Fruit fly (Drosophila melanogaster): ENCODE data around the gene CG7800.

CG7800 gene

DNA sequence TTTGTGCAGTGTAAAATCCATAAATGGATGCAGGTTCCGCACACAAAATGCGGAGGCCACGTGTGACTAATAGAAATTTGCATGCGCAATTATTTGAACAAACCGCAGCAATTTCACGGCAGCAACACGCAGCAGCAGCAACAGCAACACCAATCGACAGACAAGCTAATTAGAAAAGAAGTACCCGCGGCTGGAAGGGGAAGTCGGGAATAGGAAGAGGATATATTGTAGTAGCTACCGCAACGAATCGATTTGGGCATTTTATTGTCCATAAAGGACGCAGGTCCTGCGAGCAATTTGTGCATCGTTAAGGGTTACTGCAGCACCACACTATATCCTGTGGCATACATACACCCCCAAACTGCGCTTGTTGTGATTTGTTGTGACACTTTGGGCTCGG, 24.6 kb upstream of the CG7800 start:
- TF ChIP-seq CG8632 (GFP tag; optimal IDR thresholded peaks at IDR 0.05) (no peak), CG4318 (GFP tag; optimal IDR thresholded peaks at IDR 0.05) (no peak), CG6163 (GFP tag; IDR thresholded peaks at IDR 0.05) (no peak), cyc (GFP tag; optimal IDR thresholded peaks at IDR 0.05) (no peak), Sox102F (GFP tag; optimal IDR thresholded peaks at IDR 0.05) (no peak), fd85E (GFP tag; optimal IDR thresholded peaks at IDR 0.05) (no peak), CG11902 (GFP tag; optimal IDR thresholded peaks at IDR 0.05) (no peak), Lpt (GFP tag; optimal IDR thresholded peaks at IDR 0.05) (no peak), Gug (GFP tag; IDR thresholded peaks at IDR 0.05) (no peak), CG31627 (GFP tag; optimal IDR thresholded peaks at IDR 0.05) (no peak), Ets21C (GFP tag; optimal IDR thresholded peaks at IDR 0.05) (no peak), fd59A (GFP tag; optimal IDR thresholded peaks at IDR 0.05) (no peak), CG11762 (GFP tag; optimal IDR thresholded peaks at IDR 0.05; ENCODE audit: insufficient read depth) (no peak), CG16779 (tag; optimal IDR thresholded peaks at IDR 0.05) (no peak), vri (GFP tag; optimal IDR thresholded peaks at IDR 0.05) (no peak), Sox14 (GFP tag; optimal IDR thresholded peaks at IDR 0.05) (no peak), CG10669 (GFP tag; optimal IDR thresholded peaks at IDR 0.05) (no peak), Ets96B (tag; optimal IDR thresholded peaks at IDR 0.05) (no peak), CG11294 (GFP tag; IDR thresholded peaks at IDR 0.05) (no peak), fkh (GFP tag; optimal IDR thresholded peaks at IDR 0.05) (no peak)

DNA sequence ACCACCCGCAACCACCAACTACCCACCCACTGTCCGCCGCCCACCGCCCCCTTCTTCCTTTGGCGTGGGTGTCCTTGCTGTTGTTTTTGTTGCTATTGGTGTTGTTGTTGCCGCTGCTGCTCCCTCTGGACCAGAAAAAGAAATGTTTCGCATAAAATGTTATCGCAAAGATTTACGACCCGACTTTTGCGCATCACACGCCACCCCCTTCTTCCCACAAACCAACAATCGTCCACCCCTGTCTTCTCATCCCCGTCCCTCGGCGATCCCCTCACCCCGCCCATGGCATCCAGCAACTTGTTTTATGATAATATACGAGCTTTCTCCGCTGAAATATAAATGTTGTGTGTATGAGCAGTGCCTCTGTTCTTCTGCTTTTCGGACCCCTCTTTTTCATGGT, 22.7 kb upstream of the CG7800 start:
- TF ChIP-seq dsx (GFP tag; optimal IDR thresholded peaks at IDR 0.05; ENCODE audit: poor library complexity, severe bottlenecking) (no peak), CG1621 (tag; optimal IDR thresholded peaks at IDR 0.05) (no peak), Eip78C (GFP tag) (no peak), CG15336 (GFP tag; IDR thresholded peaks at IDR 0.05) (no peak), CG11902 (GFP tag; optimal IDR thresholded peaks at IDR 0.05) (no peak), dac (GFP tag; optimal IDR thresholded peaks at IDR 0.05) (no peak), CG10631 (GFP tag; optimal IDR thresholded peaks at IDR 0.05) (no peak), lz (GFP tag; optimal IDR thresholded peaks at IDR 0.05) (no peak), CG8319 (GFP tag; optimal IDR thresholded peaks at IDR 0.05) (no peak), vri (GFP tag; optimal IDR thresholded peaks at IDR 0.05) (no peak)

- TF ChIP-seq dsx (GFP tag; optimal IDR thresholded peaks at IDR 0.05; ENCODE audit: poor library complexity, severe bottlenecking) (peak; percentile 29), Hr4 (GFP tag; optimal IDR thresholded peaks at IDR 0.05) (no peak), svp (GFP tag) (peak; percentile 79), CG11902 (GFP tag; optimal IDR thresholded peaks at IDR 0.05) (peak; percentile 25), Sox15 (GFP tag; optimal IDR thresholded peaks at IDR 0.05) (no peak), CG1621 (tag; optimal IDR thresholded peaks at IDR 0.05) (peak; percentile 32), pdm3 (GFP tag; optimal IDR thresholded peaks at IDR 0.05) (peak; percentile 29), topi (GFP tag; optimal IDR thresholded peaks at IDR 0.05) (peak; percentile 42), fd59A (GFP tag; optimal IDR thresholded peaks at IDR 0.05) (peak; percentile 16), CG4318 (GFP tag; optimal IDR thresholded peaks at IDR 0.05) (no peak), vri (GFP tag; optimal IDR thresholded peaks at IDR 0.05) (peak; percentile 14), Eip75B (GFP tag; optimal IDR thresholded peaks at IDR 0.05) (peak; percentile 39), Hr39 (GFP tag; optimal IDR thresholded peaks at IDR 0.05) (peak; percentile 54), Eip93F (GFP tag; optimal IDR thresholded peaks at IDR 0.05) (no peak), CG31627 (GFP tag; optimal IDR thresholded peaks at IDR 0.05) (peak; percentile 48), ss (GFP tag; optimal IDR thresholded peaks at IDR 0.05) (peak in 1 of 2 experiments; percentile 22), CG10669 (GFP tag; optimal IDR thresholded peaks at IDR 0.05) (peak; percentile 44), Eip78C (GFP tag) (peak; percentile 73), CG6163 (GFP tag; IDR thresholded peaks at IDR 0.05) (peak; percentile 64), eg (GFP tag; IDR thresholded peaks at IDR 0.05) (no peak), CG7368 (GFP tag; optimal IDR thresholded peaks at IDR 0.05) (no peak), CG3032 (tag; optimal IDR thresholded peaks at IDR 0.05) (peak; percentile 48), acj6 (GFP tag; optimal IDR thresholded peaks at IDR 0.05) (peak; percentile 36), CG16779 (tag; optimal IDR thresholded peaks at IDR 0.05) (no peak), Ets96B (tag; optimal IDR thresholded peaks at IDR 0.05) (peak; percentile 51), Blimp-1 (GFP tag; optimal IDR thresholded peaks at IDR 0.05) (no peak), CG34406 (GFP tag; optimal IDR thresholded peaks at IDR 0.05) (peak; percentile 4), Sox102F (GFP tag; optimal IDR thresholded peaks at IDR 0.05) (peak; percentile 47), salr (GFP tag; optimal IDR thresholded peaks at IDR 0.05) (peak in 1 of 2 experiments; percentile 42), Sox14 (GFP tag; optimal IDR thresholded peaks at IDR 0.05) (peak; percentile 45), OdsH (GFP tag; optimal IDR thresholded peaks at IDR 0.05) (peak; percentile 24), cyc (GFP tag; optimal IDR thresholded peaks at IDR 0.05) (peak; percentile 45), Smox (GFP tag; optimal IDR thresholded peaks at IDR 0.05) (peak; percentile 52), Hr38 (GFP tag; optimal IDR thresholded peaks at IDR 0.05) (no peak), Gug (GFP tag; IDR thresholded peaks at IDR 0.05) (no peak), lz (GFP tag; optimal IDR thresholded peaks at IDR 0.05) (peak; percentile 38)
Observed at dm6 chr3R:8197137-8197536, 20.6 kb upstream of the CG7800 start.
